Fruit fly (Drosophila melanogaster) whole organism, embryonic: ENCODE measurements around the gene Pka-C3.

Experiments used
- ATbp ChIP-seq: fragments of 200-800 bp; sonication (Bioruptor generic); optimal IDR thresholded peaks from 2 replicates; lab custom pipeline; 2017; ENCODE audit warnings: missing biosample characterization, mild to moderate bottlenecking, missing genetic modification characterization, missing genetic modification reagents
- Asciz ChIP-seq: fragments of 200-800 bp; sonication (Bioruptor generic); optimal IDR thresholded peaks from 2 replicates; lab custom pipeline; 2017; ENCODE audit warnings: missing biosample characterization, mild to moderate bottlenecking, missing genetic modification characterization, missing genetic modification reagents
- Atf3 ChIP-seq: fragments of 200-800 bp; sonication (Bioruptor generic); optimal IDR thresholded peaks from 3 replicates; lab custom pipeline; 2016; ENCODE audit warnings: missing biosample characterization, missing genetic modification characterization
- CG10147 ChIP-seq: fragments of 200-800 bp; sonication (Bioruptor generic); optimal IDR thresholded peaks from 2 replicates; lab custom pipeline; 2019; ENCODE audit warnings: missing biosample characterization, mild to moderate bottlenecking, missing genetic modification characterization, moderate library complexity
- CG10209 ChIP-seq: fragments of 200-800 bp; sonication (Bioruptor generic); optimal IDR thresholded peaks from 3 replicates; lab custom pipeline; 2017; ENCODE audit warnings: missing biosample characterization, mild to moderate bottlenecking, missing genetic modification characterization, missing genetic modification reagents
- CG10321 ChIP-seq: fragments of 200-800 bp; sonication (Bioruptor generic); IDR thresholded peaks from 2 replicates; pipeline ENCODE4 v1.3.6; 2022; ENCODE audit warnings: missing biosample characterization, missing genetic modification characterization
- CG10366 ChIP-seq: fragments of 200-800 bp; sonication (Bioruptor generic); IDR thresholded peaks from 2 replicates; pipeline ENCODE4 v1.3.6; 2022; ENCODE audit warnings: missing biosample characterization, missing genetic modification characterization
- CG10543 ChIP-seq: fragments of 200-800 bp; sonication (Bioruptor generic); optimal IDR thresholded peaks from 3 replicates; lab custom pipeline; 2017; ENCODE audit warnings: missing biosample characterization, mild to moderate bottlenecking, missing genetic modification characterization, moderate library complexity
- CG13287 ChIP-seq: fragments of 200-800 bp; sonication (Bioruptor generic); IDR thresholded peaks from 2 replicates; pipeline ENCODE4 v1.3.6; 2022; ENCODE audit warnings: missing biosample characterization, missing genetic modification characterization; ENCODE audit not compliant: partially characterized antibody
- CG13894 ChIP-seq: fragments of 200-800 bp; sonication (Bioruptor generic); optimal IDR thresholded peaks from 3 replicates; lab custom pipeline; 2018; ENCODE audit warnings: missing biosample characterization, mild to moderate bottlenecking, missing genetic modification characterization, moderate library complexity
- CG14014 ChIP-seq: fragments of 200-800 bp; sonication (Bioruptor generic); IDR thresholded peaks from 2 replicates; pipeline ENCODE4 v1.3.6; 2022; ENCODE audit warnings: missing biosample characterization, missing genetic modification characterization
- CG14710 ChIP-seq: fragments of 200-800 bp; sonication (Bioruptor generic); optimal IDR thresholded peaks from 3 replicates; lab custom pipeline; 2019; ENCODE audit warnings: missing biosample characterization, mild to moderate bottlenecking, missing genetic modification characterization, moderate library complexity
- CG1529 ChIP-seq: fragments of 200-800 bp; sonication (Bioruptor generic); optimal IDR thresholded peaks from 3 replicates; lab custom pipeline; 2018; ENCODE audit warnings: missing biosample characterization, missing genetic modification characterization
- CG16863 ChIP-seq: fragments of 200-800 bp; sonication (Bioruptor generic); optimal IDR thresholded peaks from 3 replicates; lab custom pipeline; 2016; ENCODE audit warnings: missing biosample characterization, missing genetic modification characterization
- CG2116 ChIP-seq: fragments of 200-800 bp; sonication (Bioruptor generic); optimal IDR thresholded peaks from 3 replicates; lab custom pipeline; 2018; ENCODE audit warnings: missing biosample characterization, mild to moderate bottlenecking, missing genetic modification characterization
- CG3281 ChIP-seq: fragments of 200-800 bp; sonication (Bioruptor generic); optimal IDR thresholded peaks from 3 replicates; lab custom pipeline; 2017; ENCODE audit warnings: missing biosample characterization, mild to moderate bottlenecking, missing genetic modification characterization
- CG3847 ChIP-seq: fragments of 200-800 bp; sonication (Bioruptor generic); IDR thresholded peaks from 2 replicates; pipeline ENCODE4 v1.3.6; 2022; ENCODE audit warnings: missing biosample characterization, missing genetic modification characterization
- CG4854 ChIP-seq: fragments of 200-800 bp; sonication (Bioruptor generic); optimal IDR thresholded peaks from 2 replicates; lab custom pipeline; 2016; ENCODE audit warnings: missing biosample characterization, missing genetic modification characterization, inconsistent platforms
- CG5953 ChIP-seq: fragments of 200-800 bp; sonication (Bioruptor generic); IDR thresholded peaks from 2 replicates; pipeline ENCODE4 v1.3.6; 2022; ENCODE audit warnings: missing biosample characterization, missing genetic modification characterization
- CG7745 ChIP-seq: fragments of 200-800 bp; sonication (Bioruptor generic); optimal IDR thresholded peaks from 2 replicates; lab custom pipeline; 2018; ENCODE audit warnings: missing biosample characterization, mild to moderate bottlenecking, missing genetic modification characterization, moderate library complexity
- CG7928 ChIP-seq: fragments of 200-800 bp; sonication (Bioruptor generic); optimal IDR thresholded peaks from 2 replicates; lab custom pipeline; 2017; ENCODE audit warnings: missing biosample characterization, mild to moderate bottlenecking, missing genetic modification characterization
- CG7987 ChIP-seq: fragments of 200-800 bp; sonication (Bioruptor generic); optimal IDR thresholded peaks from 2 replicates; lab custom pipeline; 2018; ENCODE audit warnings: missing biosample characterization, mild to moderate bottlenecking, missing genetic modification characterization, moderate library complexity
- Dbx ChIP-seq: fragments of 200-800 bp; sonication (Bioruptor generic); IDR thresholded peaks from 3 replicates; pipeline ENCODE4 v1.3.6; 2022; ENCODE audit warnings: missing biosample characterization, missing genetic modification characterization
- Dp ChIP-seq: fragments of 200-800 bp; sonication (Bioruptor generic); optimal IDR thresholded peaks from 2 replicates; lab custom pipeline; 2018; ENCODE audit warnings: missing biosample characterization, mild to moderate bottlenecking, missing genetic modification characterization, moderate library complexity
- HHEX ChIP-seq: fragments of 200-800 bp; sonication (Bioruptor generic); optimal IDR thresholded peaks from 3 replicates; lab custom pipeline; 2017; ENCODE audit warnings: missing biosample characterization, mild to moderate bottlenecking, missing genetic modification characterization, missing genetic modification reagents
- Hr3 ChIP-seq: fragments of 200-800 bp; sonication (Bioruptor generic); optimal IDR thresholded peaks from 3 replicates; lab custom pipeline; 2016; ENCODE audit warnings: missing biosample characterization, missing genetic modification characterization
- Max ChIP-seq: fragments of 200-800 bp; sonication (Bioruptor generic); optimal IDR thresholded peaks from 2 replicates; lab custom pipeline; 2016; ENCODE audit warnings: missing biosample characterization, mild to moderate bottlenecking, missing genetic modification characterization
- Ravus ChIP-seq: fragments of 200-800 bp; sonication (Bioruptor generic); IDR thresholded peaks from 2 replicates; pipeline ENCODE4 v1.3.6; 2022; ENCODE audit warnings: missing biosample characterization, missing genetic modification characterization
- Stat92E ChIP-seq, 3 experiments: fragments of >200 bp in 2 of 3; fragments of 200-800 bp in 1 of 3; sonication (Bioruptor generic) in 1 of 3; optimal IDR thresholded peaks; 2 replicates each; lab custom pipeline; 2017 to 2019; ENCODE audit warnings: missing biosample characterization in 3 of 3, missing genetic modification characterization in 3 of 3, mild to moderate bottlenecking in 1 of 3, moderate library complexity in 1 of 3
- bsh ChIP-seq, 2 experiments: fragments of 200-800 bp; sonication (Bioruptor generic); optimal IDR thresholded peaks; 2 replicates each; lab custom pipeline; 2017 to 2018; ENCODE audit warnings: mild to moderate bottlenecking in 2 of 2, missing biosample characterization in 2 of 2, missing genetic modification characterization in 2 of 2, moderate library complexity in 1 of 2
- caup ChIP-seq: fragments of 200-800 bp; sonication (Bioruptor generic); optimal IDR thresholded peaks from 3 replicates; lab custom pipeline; 2017; ENCODE audit warnings: missing biosample characterization, mild to moderate bottlenecking, missing genetic modification characterization, moderate library complexity; ENCODE audit not compliant: severe bottlenecking
- cwo ChIP-seq: fragments of 200-800 bp; sonication (Bioruptor generic); optimal IDR thresholded peaks from 3 replicates; lab custom pipeline; 2017; ENCODE audit warnings: missing biosample characterization, missing genetic modification characterization, mild to moderate bottlenecking, moderate library complexity, missing genetic modification reagents
- dan ChIP-seq: fragments of 200-800 bp; sonication (Bioruptor generic); IDR thresholded peaks from 2 replicates; pipeline ENCODE4 v1.3.6; 2022; ENCODE audit warnings: missing biosample characterization, missing genetic modification characterization
- gcm2 ChIP-seq: fragments of 200-800 bp; sonication (Bioruptor generic); optimal IDR thresholded peaks from 2 replicates; lab custom pipeline; 2016; ENCODE audit warnings: missing biosample characterization, missing genetic modification characterization
- grn ChIP-seq: fragments of 200-800 bp; sonication (Bioruptor generic); optimal IDR thresholded peaks from 3 replicates; lab custom pipeline; 2017; ENCODE audit warnings: missing biosample characterization, missing genetic modification characterization
- nau ChIP-seq: fragments of 200-800 bp; sonication (Bioruptor generic); optimal IDR thresholded peaks from 3 replicates; lab custom pipeline; 2017; ENCODE audit warnings: missing biosample characterization, mild to moderate bottlenecking, missing genetic modification characterization, missing genetic modification reagents
- oc ChIP-seq: fragments of 200-800 bp; sonication (Bioruptor generic); optimal IDR thresholded peaks from 2 replicates; lab custom pipeline; 2018; ENCODE audit warnings: missing biosample characterization, mild to moderate bottlenecking, missing genetic modification characterization, moderate library complexity
- odd ChIP-seq: fragments of 200-800 bp; sonication (Bioruptor generic); optimal IDR thresholded peaks from 2 replicates; lab custom pipeline; 2017; ENCODE audit warnings: missing biosample characterization, mild to moderate bottlenecking, missing genetic modification characterization
- org-1 ChIP-seq: fragments of 200-800 bp; sonication (Bioruptor generic); optimal IDR thresholded peaks from 2 replicates; lab custom pipeline; 2017; ENCODE audit warnings: missing biosample characterization, missing genetic modification characterization
- pho ChIP-seq: fragments of 200-800 bp; sonication (Bioruptor generic); optimal IDR thresholded peaks from 2 replicates; lab custom pipeline; 2016; ENCODE audit warnings: missing biosample characterization, missing genetic modification characterization
- ranshi ChIP-seq: fragments of 200-800 bp; sonication (Bioruptor generic); IDR thresholded peaks from 2 replicates; pipeline ENCODE4 v1.3.6; 2022; ENCODE audit warnings: missing biosample characterization, missing genetic modification characterization
- row ChIP-seq: fragments of 200-800 bp; sonication (Bioruptor generic); IDR thresholded peaks from 3 replicates; pipeline ENCODE4 v1.3.6; 2022; ENCODE audit warnings: missing biosample characterization, missing genetic modification characterization
- slou ChIP-seq: fragments of 200-800 bp; sonication (Bioruptor generic); optimal IDR thresholded peaks from 3 replicates; lab custom pipeline; 2016; ENCODE audit warnings: missing biosample characterization, missing genetic modification characterization
- slp2 ChIP-seq: fragments of 200-800 bp; sonication (Bioruptor generic); optimal IDR thresholded peaks from 2 replicates; lab custom pipeline; 2016; ENCODE audit warnings: missing biosample characterization, missing genetic modification characterization
- sna ChIP-seq: fragments of 200-800 bp; sonication (Bioruptor generic); IDR thresholded peaks from 2 replicates; pipeline ENCODE4 v1.3.6; 2022; ENCODE audit warnings: missing biosample characterization, missing genetic modification characterization; ENCODE audit not compliant: partially characterized antibody
- so ChIP-seq: fragments of 200-800 bp; sonication (Bioruptor generic); IDR thresholded peaks from 3 replicates; pipeline ENCODE4 v1.3.6; 2022; ENCODE audit warnings: missing biosample characterization, missing genetic modification characterization
- sug ChIP-seq: fragments of 200-800 bp; optimal IDR thresholded peaks from 2 replicates; lab custom pipeline; 2019; ENCODE audit warnings: missing biosample characterization, mild to moderate bottlenecking, missing genetic modification characterization, moderate library complexity
- twi ChIP-seq: fragments of 200-800 bp; optimal IDR thresholded peaks from 2 replicates; lab custom pipeline; 2019; ENCODE audit warnings: missing biosample characterization, mild to moderate bottlenecking, missing genetic modification characterization, moderate library complexity

Gene Pka-C3

DNA sequence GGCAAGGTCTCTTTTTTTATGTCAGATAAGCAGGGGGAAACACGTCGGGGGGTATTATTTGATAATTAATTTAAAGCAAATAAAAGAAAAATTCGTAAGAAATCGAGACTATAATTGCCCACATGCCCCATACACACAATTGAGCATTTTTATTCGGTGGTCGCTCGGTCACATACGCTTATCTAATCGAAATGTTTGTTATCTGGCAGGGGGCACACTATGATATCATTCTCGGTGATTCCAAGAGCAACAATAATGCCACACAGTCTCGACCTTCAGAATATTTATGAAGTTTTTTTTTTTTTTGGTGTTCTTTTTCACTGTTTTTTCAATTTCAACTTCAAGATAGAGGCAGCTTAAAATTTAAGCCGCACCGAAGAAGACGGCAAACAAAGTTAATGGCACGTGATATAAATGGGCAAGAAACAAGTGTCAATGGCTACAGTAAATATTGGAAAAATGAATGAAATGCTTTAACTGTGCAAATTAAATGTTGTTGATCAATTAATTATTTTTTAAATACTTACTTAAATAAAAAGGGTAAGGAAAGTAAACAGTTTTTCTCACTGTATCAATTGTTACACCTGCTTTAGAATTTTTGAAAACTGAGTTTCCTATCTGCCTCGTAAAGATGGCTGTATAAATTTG lies 44.9 kb upstream of the Pka-C3 start (continued):
- peak; percentile 38 for TF ChIP-seq Asciz (GFP tag; lab: Kevin White, UChicago)
- peak; percentile 76 for TF ChIP-seq CG10543 (GFP tag; lab: Kevin White, UChicago)
- peak; percentile 46 for TF ChIP-seq CG10147 (GFP tag; lab: Kevin White, UChicago)
- TF ChIP-seq grn (GFP tag; lab: Kevin White, UChicago): peak; percentile 48
- no peak for TF ChIP-seq CG2116 (GFP tag; lab: Kevin White, UChicago)
- peak; percentile 10 for TF ChIP-seq CG13894 (tag; lab: Kevin White, UChicago)
- peak; percentile 64 for TF ChIP-seq caup (GFP tag; lab: Kevin White, UChicago)
- TF ChIP-seq Hr3 (GFP tag; lab: Kevin White, UChicago): peak; percentile 12
- no peak for TF ChIP-seq Max
- peak; percentile 70 for TF ChIP-seq CG7987 (GFP tag; lab: Kevin White, UChicago)
- TF ChIP-seq CG7928 (GFP tag; lab: Kevin White, UChicago): peak; percentile 3
- peak; percentile 93 for TF ChIP-seq cwo
- TF ChIP-seq HHEX (GFP tag; lab: Kevin White, UChicago): peak; percentile 43
- no peak for TF ChIP-seq gcm2 (GFP tag; lab: Kevin White, UChicago)
- no peak for TF ChIP-seq slp2 (GFP tag; lab: Kevin White, UChicago)
- TF ChIP-seq so (GFP tag; lab: Robert Waterston, UW): peak; percentile 61; the same call in 2 of the 3 replicates
- TF ChIP-seq slou: no peak
- peak; percentile 61 for TF ChIP-seq CG10209
- TF ChIP-seq Atf3: peak; percentile 14
- TF ChIP-seq ATbp (GFP tag; lab: Kevin White, UChicago): peak; percentile 31
- TF ChIP-seq twi: peak; percentile 7
- TF ChIP-seq dan (GFP tag; lab: Robert Waterston, UW): no peak
- TF ChIP-seq odd (GFP tag; lab: Kevin White, UChicago): no peak
- TF ChIP-seq CG3847: no peak; the same call in 1 of the 2 replicates
- peak; percentile 14 for TF ChIP-seq CG4854 (GFP tag; lab: Kevin White, UChicago)
- TF ChIP-seq CG13287 (GFP tag; lab: Robert Waterston, UW): peak; percentile 18; the same call in 1 of the 2 replicates
- TF ChIP-seq Dp (GFP tag; lab: Kevin White, UChicago): no peak
- no peak; the same call in 1 of the 2 replicates for TF ChIP-seq Ravus (GFP tag; lab: Robert Waterston, UW)
- TF ChIP-seq sna (GFP tag; lab: Robert Waterston, UW): no peak
- peak in 1 of 2 experiments; percentile 53 for TF ChIP-seq bsh (GFP tag; optimal IDR thresholded peaks at IDR 0.05; lab: Kevin White, UChicago)
- TF ChIP-seq ranshi: peak; percentile 56; the same call in 1 of the 2 replicates
- TF ChIP-seq Dbx: peak; percentile 39; the same call in 1 of the 3 replicates
- TF ChIP-seq CG14014: peak; percentile 65
- TF ChIP-seq oc (tag; lab: Kevin White, UChicago): no peak
- TF ChIP-seq nau (GFP tag; lab: Kevin White, UChicago): peak; percentile 22
- TF ChIP-seq CG14710 (tag; lab: Kevin White, UChicago): peak; percentile 11
- peak; percentile 13 for TF ChIP-seq pho (GFP tag; lab: Kevin White, UChicago)
- TF ChIP-seq CG10366 (GFP tag; lab: Robert Waterston, UW): peak; percentile 24; the same call in 1 of the 2 replicates
- peak; percentile 63 for TF ChIP-seq CG7745
- TF ChIP-seq CG10321 (GFP tag; lab: Robert Waterston, UW): no peak
- peak; percentile 97 for TF ChIP-seq sug
- no peak for TF ChIP-seq CG1529 (GFP tag; lab: Kevin White, UChicago)
- peak; percentile 61; the same call in 2 of the 3 replicates for TF ChIP-seq row (GFP tag; lab: Robert Waterston, UW)
- no peak for TF ChIP-seq org-1 (GFP tag; lab: Kevin White, UChicago)
- TF ChIP-seq CG3281: peak; percentile 65
- no peak for TF ChIP-seq CG16863 (GFP tag; lab: Kevin White, UChicago)
- TF ChIP-seq CG5953 (GFP tag; lab: Robert Waterston, UW): no peak
- TF ChIP-seq Stat92E (GFP tag; optimal IDR thresholded peaks at IDR 0.05; lab: Kevin White, UChicago): peak in 1 of 3 experiments; percentile 37
